Worm (Caenorhabditis elegans) whole organism, early embryonic: ENCODE results near the gene F13A2.10.

Experiments used
- ama-1 ChIP-seq: fragments of 150-350 bp; optimal IDR thresholded peaks from 2 replicates; lab custom pipeline; 2014
- ets-7 ChIP-seq: sonication (generic microtip); optimal IDR thresholded peaks from 2 replicates; lab custom pipeline; 2016; ENCODE audit warnings: missing genotype, missing genetic modification characterization, missing compliant biosample characterization
- flt-1 ChIP-seq: fragments of 200-800 bp; sonication (Bioruptor generic); IDR thresholded peaks from 2 replicates; pipeline ENCODE4 v1.3.6; 2022; ENCODE audit warnings: missing genetic modification characterization, missing compliant biosample characterization
- hmbx-1 ChIP-seq: sonication (generic microtip); optimal IDR thresholded peaks from 2 replicates; lab custom pipeline; 2016; ENCODE audit warnings: mild to moderate bottlenecking, missing genetic modification characterization, missing compliant biosample characterization
- hmg-4 ChIP-seq: fragments of 200-800 bp; sonication (Bioruptor generic); optimal IDR thresholded peaks from 2 replicates; lab custom pipeline; 2018; ENCODE audit warnings: mild to moderate bottlenecking, missing genetic modification characterization, missing compliant biosample characterization
- pes-1 ChIP-seq: fragments of 200-800 bp; sonication (Bioruptor generic); IDR thresholded peaks from 2 replicates; pipeline ENCODE4 v1.3.6; 2022; ENCODE audit warnings: missing genetic modification reagents, missing genetic modification characterization, missing compliant biosample characterization
- tbx-11 ChIP-seq: fragments of 200-800 bp; sonication (Bioruptor generic); IDR thresholded peaks from 2 replicates; pipeline ENCODE4 v1.3.6; 2022; ENCODE audit warnings: missing genetic modification characterization, missing compliant biosample characterization

ce11 chrV:4341736-4342135 is 44.3 kb downstream of the F13A2.10 start:
- TF ChIP-seq flt-1 (GFP tag; lab: Robert Waterston, UW) (no peak), ama-1 (no peak), hmbx-1 (tag; lab: Kevin White, UChicago) (no peak), hmg-4 (GFP tag; lab: Kevin White, UChicago) (no peak), tbx-11 (GFP tag; lab: Robert Waterston, UW) (no peak), pes-1 (GFP tag; lab: Robert Waterston, UW) (no peak), ets-7 (tag; lab: Kevin White, UChicago) (no peak)
